Fruit fly (Drosophila melanogaster): ENCODE data around the gene NTPase.

Gene NTPase

dm6 chr2L:2855773-2856615 is 29.7 kb downstream of the NTPase start, which contains the start of the genes CG3104 and RpS21 (continued):
- peak; percentile 73 for TF ChIP-seq ey (GFP tag; optimal IDR thresholded peaks at IDR 0.05)

DNA sequence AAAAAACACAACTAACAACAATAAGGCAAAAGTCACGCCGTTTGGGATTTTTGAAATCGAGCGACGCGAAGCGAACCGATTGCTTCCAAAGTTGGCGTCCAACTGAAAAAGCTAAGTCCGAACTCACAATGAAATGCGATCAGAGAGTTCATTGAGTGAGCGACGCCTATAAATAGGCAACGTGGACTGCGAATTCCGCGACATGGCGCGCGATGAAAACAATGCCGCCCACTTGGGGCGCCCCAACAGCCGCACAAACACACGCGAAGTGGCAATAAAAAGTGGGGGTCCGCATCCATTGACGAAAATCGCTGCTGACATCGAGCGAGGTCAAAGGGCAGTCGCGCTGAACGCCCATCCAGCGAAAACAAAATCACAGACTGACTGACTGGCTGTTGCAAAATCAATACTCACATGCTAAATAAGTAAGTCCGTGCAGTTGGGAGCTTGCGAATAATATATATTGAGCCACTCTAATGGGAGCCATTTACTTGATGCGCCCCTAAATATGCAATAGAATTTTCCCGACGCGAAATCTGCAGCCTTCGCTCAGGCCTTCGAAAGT is 30.4 kb downstream of the NTPase start:
- TF ChIP-seq Hr83 (GFP tag; optimal IDR thresholded peaks at IDR 0.05; ENCODE audit: poor library complexity, severe bottlenecking) (peak; percentile 8), Myc (optimal IDR thresholded peaks at IDR 0.05) (peak; percentile 74), dl (GFP tag; optimal IDR thresholded peaks at IDR 0.05; ENCODE audit: insufficient read depth in 1 of 2, partially characterized antibody in 2 of 2) (no peak), N (GFP tag; optimal IDR thresholded peaks at IDR 0.05) (peak; percentile 50)

- no peak for TF ChIP-seq Abd-B (GFP tag; optimal IDR thresholded peaks at IDR 0.05)
- no peak for TF ChIP-seq CrebA (GFP tag; optimal IDR thresholded peaks at IDR 0.05; ENCODE audit: borderline replicate concordance)
- no peak for TF ChIP-seq fru (GFP tag; optimal IDR thresholded peaks at IDR 0.05)
- TF ChIP-seq Vsx2 (GFP tag; optimal IDR thresholded peaks at IDR 0.05; ENCODE audit: partially characterized antibody): no peak
- TF ChIP-seq Mio (GFP tag; optimal IDR thresholded peaks at IDR 0.05): no peak
- no peak for TF ChIP-seq dmrt93B (GFP tag; optimal IDR thresholded peaks at IDR 0.05)
- TF ChIP-seq pan (optimal IDR thresholded peaks at IDR 0.05): no peak
- no peak for TF ChIP-seq dsf (GFP tag; optimal IDR thresholded peaks at IDR 0.05; ENCODE audit: borderline replicate concordance)
- no peak for TF ChIP-seq usp (GFP tag; optimal IDR thresholded peaks at IDR 0.05)
- no peak for TF ChIP-seq psq (GFP tag; optimal IDR thresholded peaks at IDR 0.05)
- TF ChIP-seq CG32264 (GFP tag; optimal IDR thresholded peaks at IDR 0.05): no peak
- TF ChIP-seq Jra (GFP tag; optimal IDR thresholded peaks at IDR 0.05): no peak
- no peak for TF ChIP-seq Hr78 (GFP tag; optimal IDR thresholded peaks at IDR 0.05)
- no peak for TF ChIP-seq CG9705 (GFP tag; optimal IDR thresholded peaks at IDR 0.05)
- no peak for TF ChIP-seq sage (GFP tag; optimal IDR thresholded peaks at IDR 0.05)
These were observed 34.1 kb downstream of the NTPase start for dm6 chr2L:2851589-2851988.

dm6 chr2L:2847112-2847682 is 38.5 kb downstream of the NTPase start, which contains the start of the genes CG3117 and CG2983:
TSS of gene CG3117 (minus strand) at chr2L:2847212.
TSS of gene CG2983 (plus strand) at chr2L:2847632.
- TF ChIP-seq Mio (GFP tag; optimal IDR thresholded peaks at IDR 0.05): no peak
- TF ChIP-seq brk (GFP tag; optimal IDR thresholded peaks at IDR 0.05): no peak
- TF ChIP-seq Rel (GFP tag; optimal IDR thresholded peaks at IDR 0.05): no peak
- peak; percentile 81 for TF ChIP-seq Rel (tag; optimal IDR thresholded peaks at IDR 0.05)
- no peak for TF ChIP-seq Dif (GFP tag; optimal IDR thresholded peaks at IDR 0.05; ENCODE audit: partially characterized antibody)

DNA sequence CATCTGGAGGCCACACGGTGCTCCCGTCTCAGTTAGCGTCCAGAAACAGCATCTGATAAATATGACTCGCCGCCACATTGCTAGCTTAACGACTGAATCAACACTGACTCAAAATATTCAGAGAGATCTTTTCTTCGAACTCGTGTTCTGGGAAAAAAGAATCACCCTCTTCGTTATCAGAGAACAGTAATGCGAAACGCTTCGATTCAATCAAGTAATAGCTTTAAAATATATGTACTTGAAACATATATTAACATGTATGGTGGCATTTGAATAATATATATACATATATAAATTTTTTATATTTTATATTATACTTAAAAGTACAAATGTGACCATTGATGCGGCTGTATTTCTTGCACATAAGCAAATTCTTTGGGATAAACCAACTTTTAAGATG is 40.0 kb downstream of the NTPase start, which contains the start of gene CG18557:
Gene CG18557 (minus strand): TSS at position 101 of the 400 bp plus-strand sequence.
- TF ChIP-seq N (GFP tag; optimal IDR thresholded peaks at IDR 0.05) (no peak), fru (GFP tag; optimal IDR thresholded peaks at IDR 0.05) (peak; percentile 1), Rel (GFP tag; optimal IDR thresholded peaks at IDR 0.05) (no peak), Rel (tag; optimal IDR thresholded peaks at IDR 0.05) (peak; percentile 31)

dm6 chr2L:2844413-2844812 is 41.2 kb downstream of the NTPase start, which contains the start of gene CG18558:
TSS of gene CG18558 (minus strand) at chr2L:2844513.
- TF ChIP-seq Dfd (GFP tag; optimal IDR thresholded peaks at IDR 0.05) (no peak), Rel (GFP tag; optimal IDR thresholded peaks at IDR 0.05) (no peak), Rel (tag; optimal IDR thresholded peaks at IDR 0.05) (no peak), rgr (GFP tag; optimal IDR thresholded peaks at IDR 0.05) (no peak), Mio (GFP tag; optimal IDR thresholded peaks at IDR 0.05) (no peak), CG9705 (GFP tag; optimal IDR thresholded peaks at IDR 0.05) (no peak)
